Fruit fly (Drosophila melanogaster): Measurements from ENCODE around the gene CG32036.

DNA sequence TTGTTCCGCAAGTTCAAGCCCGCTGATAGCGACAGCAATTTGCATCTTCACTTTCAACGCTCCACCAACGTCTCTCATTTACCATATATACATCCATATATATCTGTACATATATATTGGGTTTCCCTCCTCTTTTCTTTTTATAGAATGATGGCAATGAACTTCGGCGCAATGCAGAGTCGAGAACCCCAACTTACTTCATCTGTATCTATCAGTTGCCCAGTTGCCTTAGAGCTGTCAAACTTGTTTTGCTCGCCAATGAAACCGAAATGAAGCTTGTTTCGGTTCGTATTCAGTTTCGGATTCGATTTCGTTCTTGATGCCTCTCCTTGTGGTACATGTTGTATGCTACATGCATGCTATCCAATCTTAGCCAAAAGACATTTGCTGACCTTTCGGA is 39.8 kb upstream of the CG32036 start, which contains the start of gene Or67a:
- TF ChIP-seq CG34367 (tag; optimal IDR thresholded peaks at IDR 0.05) (no peak), rn (GFP tag; IDR thresholded peaks at IDR 0.05) (no peak), CG8159 (tag; optimal IDR thresholded peaks at IDR 0.05) (no peak), EcR (GFP tag; optimal IDR thresholded peaks at IDR 0.05) (peak; percentile 99), CG4496 (GFP tag; IDR thresholded peaks at IDR 0.05) (no peak), CG10348 (GFP tag; IDR thresholded peaks at IDR 0.05) (no peak), CG17806 (tag; optimal IDR thresholded peaks at IDR 0.05) (no peak), CG15710 (tag; optimal IDR thresholded peaks at IDR 0.05) (no peak), D1 (tag; optimal IDR thresholded peaks at IDR 0.05) (no peak), Pif1B (GFP tag; optimal IDR thresholded peaks at IDR 0.05) (no peak), CG12605 (GFP tag; IDR thresholded peaks at IDR 0.05) (no peak)
